Worm (Caenorhabditis elegans): ENCODE measurements around the gene sre-39.

DNA sequence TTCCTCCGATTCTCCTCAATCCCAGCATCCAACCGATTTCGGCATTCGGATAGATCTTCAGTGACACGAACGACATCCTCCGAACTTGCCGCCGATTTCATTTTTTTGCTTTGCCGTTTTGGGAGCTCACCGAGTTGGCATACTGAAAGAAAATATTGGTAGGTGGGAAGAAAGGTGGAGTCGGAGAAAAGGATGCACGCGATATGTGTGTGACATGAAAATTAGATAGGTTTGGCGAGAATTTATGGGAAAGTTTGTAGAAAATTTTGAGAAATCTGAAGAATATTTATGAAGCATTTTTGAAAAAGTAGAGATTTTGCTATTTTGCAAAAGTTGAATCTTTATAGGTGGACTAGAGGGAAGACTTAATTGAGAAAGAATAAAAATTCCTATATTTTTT, 48.8 kb upstream of the sre-39 start, which contains the start of gene che-10:
- TF ChIP-seq daf-8 (GFP tag; IDR thresholded peaks at IDR 0.05) = no peak
- no peak for TF ChIP-seq lin-39 (tag; optimal IDR thresholded peaks at IDR 0.05)
- no peak for TF ChIP-seq dmd-9 (GFP tag; IDR thresholded peaks at IDR 0.05)
- TF ChIP-seq lsy-2 (tag; optimal IDR thresholded peaks at IDR 0.05) = no peak
- no peak for TF ChIP-seq nhr-237 (tag; optimal IDR thresholded peaks at IDR 0.05)
- no peak for TF ChIP-seq ceh-82 (tag; optimal IDR thresholded peaks at IDR 0.05)
- TF ChIP-seq mdl-1 (tag; optimal IDR thresholded peaks at IDR 0.05) = no peak
- no peak for TF ChIP-seq egl-27 (tag; optimal IDR thresholded peaks at IDR 0.05)
- no peak for TF ChIP-seq nhr-111 (GFP tag; optimal IDR thresholded peaks at IDR 0.05)
- TF ChIP-seq dmd-6 (GFP tag; IDR thresholded peaks at IDR 0.05) = no peak
